Fruit fly (Drosophila melanogaster) whole organism, prepupa: ENCODE measurements around the gene CG31125.

ENCODE experiments used
- CG6808 ChIP-seq: fragments of 200-800 bp; sonication (Bioruptor generic); optimal IDR thresholded peaks from 3 replicates; lab custom pipeline; 2017; ENCODE audit warnings: missing biosample characterization, missing genetic modification characterization, mild to moderate bottlenecking, moderate library complexity, missing genetic modification reagents
- fkh ChIP-seq: fragments of 200-800 bp; sonication (Bioruptor generic); optimal IDR thresholded peaks from 3 replicates; lab custom pipeline; 2017; ENCODE audit warnings: missing biosample characterization, mild to moderate bottlenecking, missing genetic modification characterization, moderate library complexity

DNA sequence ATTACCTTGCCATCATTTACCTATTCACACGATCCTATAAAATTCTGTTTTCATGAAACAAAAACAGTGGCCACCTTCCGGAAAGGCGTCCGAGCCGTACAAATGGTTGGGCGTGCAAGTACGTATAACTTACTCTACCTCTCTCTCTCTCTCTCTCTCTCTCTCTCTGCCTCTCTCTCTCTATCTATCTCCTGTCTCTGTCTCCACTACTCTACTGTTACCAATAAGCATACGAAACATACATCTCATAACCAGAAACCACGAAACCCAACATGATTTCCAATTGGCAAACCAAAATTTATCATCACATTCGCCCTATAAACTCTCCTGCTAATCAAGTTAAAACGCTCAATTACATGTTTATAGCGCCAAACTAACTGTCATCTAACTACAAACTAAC lies 44.7 kb upstream of the CG31125 start:
- TF ChIP-seq fkh (GFP tag; lab: Kevin White, UChicago) = no peak
- no peak for TF ChIP-seq CG6808 (GFP tag; lab: Kevin White, UChicago)
